Worm (Caenorhabditis elegans) whole organism, L4 larva: ENCODE results near the gene srd-38.

Experiments used
- D1046.2 ChIP-seq: fragments of 200-800 bp; sonication (Bioruptor generic); IDR thresholded peaks from 2 replicates; pipeline ENCODE4 v1.3.6; 2022; ENCODE audit warnings: missing genetic modification characterization, missing compliant biosample characterization
- F10B5.3 ChIP-seq: sonication (generic microtip); optimal IDR thresholded peaks from 2 replicates; lab custom pipeline; 2016; ENCODE audit warnings: mild to moderate bottlenecking, missing genetic modification characterization, missing compliant biosample characterization
- F26F4.8 ChIP-seq: fragments of 200-800 bp; sonication (Bioruptor generic); conservative IDR thresholded peaks from 2 replicates; pipeline ENCODE4 v1.3.6; 2022; ENCODE audit warnings: missing genetic modification characterization, missing compliant biosample characterization
- F44E2.7 ChIP-seq: fragments of 200-800 bp; sonication (Bioruptor generic); IDR thresholded peaks from 2 replicates; pipeline ENCODE4 v2.1.2; 2022; ENCODE audit warnings: missing genetic modification characterization, missing compliant biosample characterization
- F49E8.2 ChIP-seq: sonication (generic microtip); optimal IDR thresholded peaks from 2 replicates; lab custom pipeline; 2016; ENCODE audit warnings: missing compliant biosample characterization, mild to moderate bottlenecking, missing genetic modification characterization, borderline replicate concordance
- T26A8.4 ChIP-seq: fragments of 200-800 bp; sonication (Bioruptor generic); IDR thresholded peaks from 2 replicates; pipeline ENCODE4 v1.3.6; 2022; ENCODE audit warnings: missing genetic modification characterization, missing compliant biosample characterization
- Y48G9A.11 ChIP-seq: fragments of 200-800 bp; sonication (Bioruptor generic); IDR thresholded peaks from 2 replicates; pipeline ENCODE4 v1.3.6; 2022; ENCODE audit warnings: missing genetic modification reagents, missing genetic modification characterization, missing compliant biosample characterization
- ZK337.2 ChIP-seq: fragments of 200-800 bp; sonication (Bioruptor generic); IDR thresholded peaks from 2 replicates; pipeline ENCODE4 v1.3.6; 2022; ENCODE audit warnings: missing genetic modification reagents, missing genetic modification characterization, missing compliant biosample characterization
- arid-1 ChIP-seq: fragments of 200-800 bp; sonication (Bioruptor generic); conservative IDR thresholded peaks from 2 replicates; pipeline ENCODE4 v1.3.6; 2022; ENCODE audit warnings: missing genetic modification reagents, missing genetic modification characterization, missing compliant biosample characterization
- ceh-20 ChIP-seq: fragments of 200-800 bp; sonication (Bioruptor generic); IDR thresholded peaks from 2 replicates; pipeline ENCODE4 v1.3.6; 2022; ENCODE audit warnings: missing genetic modification reagents, missing genetic modification characterization, missing compliant biosample characterization
- ceh-32 ChIP-seq: sonication (generic microtip); optimal IDR thresholded peaks from 2 replicates; lab custom pipeline; 2016; ENCODE audit warnings: mild to moderate bottlenecking, missing genetic modification characterization, missing compliant biosample characterization; ENCODE audit not compliant: poor library complexity
- ceh-44 ChIP-seq: fragments of 200-800 bp; sonication (Bioruptor generic); IDR thresholded peaks from 2 replicates; pipeline ENCODE4 v1.3.6; 2022; ENCODE audit warnings: missing genetic modification reagents, missing genetic modification characterization, missing compliant biosample characterization
- ceh-62 ChIP-seq: sonication (generic microtip); optimal IDR thresholded peaks from 2 replicates; lab custom pipeline; 2017; ENCODE audit warnings: missing biosample characterization, missing genetic modification characterization
- ces-1 ChIP-seq: fragments of 150-350 bp; sonication (generic microtip); optimal IDR thresholded peaks from 4 replicates; lab custom pipeline; 2014; ENCODE audit warnings: missing biosample characterization, missing genetic modification reagents, missing genetic modification characterization
- cey-2 ChIP-seq: sonication (generic microtip); optimal IDR thresholded peaks from 3 replicates; lab custom pipeline; 2017; ENCODE audit warnings: missing genetic modification characterization, mild to moderate bottlenecking, missing compliant biosample characterization, antibody characterized with exemption, borderline replicate concordance; ENCODE audit not compliant: insufficient read depth
- daf-12 ChIP-seq: fragments of 150-350 bp; optimal IDR thresholded peaks from 2 replicates; lab custom pipeline; 2014; ENCODE audit warnings: missing biosample characterization, missing genetic modification reagents, missing genetic modification characterization
- daf-16 ChIP-seq, 3 experiments: sonication (generic microtip); optimal IDR thresholded peaks; 2 replicates each; lab custom pipeline; 2016 to 2017; ENCODE audit warnings: missing genetic modification characterization in 3 of 3, missing genetic modification reagents in 3 of 3, mild to moderate bottlenecking in 2 of 3, missing compliant biosample characterization in 2 of 3, missing biosample characterization in 1 of 3, moderate library complexity in 1 of 3
- daf-19 ChIP-seq: fragments of 200-800 bp; sonication (Bioruptor generic); conservative IDR thresholded peaks from 2 replicates; pipeline ENCODE4 v1.3.6; 2022; ENCODE audit warnings: missing genetic modification characterization, missing compliant biosample characterization
- daf-8 ChIP-seq: fragments of 200-800 bp; sonication (Bioruptor generic); IDR thresholded peaks from 2 replicates; pipeline ENCODE4 v1.3.6; 2022; ENCODE audit warnings: missing genetic modification characterization, missing compliant biosample characterization
- dmd-6 ChIP-seq: fragments of 200-800 bp; sonication (Bioruptor generic); IDR thresholded peaks from 2 replicates; pipeline ENCODE4 v1.3.6; 2022; ENCODE audit warnings: missing genetic modification reagents, missing genetic modification characterization, missing compliant biosample characterization
- dmd-8 ChIP-seq: fragments of 200-800 bp; sonication (Bioruptor generic); IDR thresholded peaks from 2 replicates; pipeline ENCODE4 v1.3.6; 2022; ENCODE audit warnings: missing genetic modification characterization, missing compliant biosample characterization
- dmd-9 ChIP-seq: fragments of 200-800 bp; sonication (Bioruptor generic); IDR thresholded peaks from 2 replicates; pipeline ENCODE4 v1.3.6; 2022; ENCODE audit warnings: missing genetic modification reagents, missing genetic modification characterization, missing compliant biosample characterization
- dpl-1 ChIP-seq: fragments of 150-350 bp; optimal IDR thresholded peaks from 2 replicates; lab custom pipeline; 2014; ENCODE audit warnings: missing biosample characterization, missing genetic modification reagents, missing genetic modification characterization
- egl-43 ChIP-seq: fragments of 200-800 bp; sonication (Bioruptor generic); IDR thresholded peaks from 2 replicates; pipeline ENCODE4 v1.3.6; 2022; ENCODE audit warnings: missing genetic modification reagents, missing genetic modification characterization, missing compliant biosample characterization
- fkh-10 ChIP-seq: fragments of 150-350 bp; optimal IDR thresholded peaks from 2 replicates; lab custom pipeline; 2014; ENCODE audit warnings: missing biosample characterization, missing genetic modification reagents, missing genetic modification characterization
- fos-1 ChIP-seq: fragments of 150-350 bp; optimal IDR thresholded peaks from 2 replicates; lab custom pipeline; 2014; ENCODE audit warnings: missing biosample characterization, missing genetic modification characterization
- hif-1 ChIP-seq, 2 experiments: sonication (generic microtip); optimal IDR thresholded peaks; 2 replicates each; lab custom pipeline; 2016 to 2017; ENCODE audit warnings: missing compliant biosample characterization in 2 of 2, missing genetic modification characterization in 2 of 2, missing genetic modification reagents in 2 of 2, missing genotype in 2 of 2, mild to moderate bottlenecking in 1 of 2
- hlh-11 ChIP-seq: fragments of 200-800 bp; sonication (Bioruptor generic); optimal IDR thresholded peaks from 2 replicates; lab custom pipeline; 2018; ENCODE audit warnings: mild to moderate bottlenecking, missing genetic modification characterization, missing compliant biosample characterization
- lim-7 ChIP-seq: fragments of 200-800 bp; sonication (Bioruptor generic); IDR thresholded peaks from 2 replicates; pipeline ENCODE4 v1.3.6; 2022; ENCODE audit warnings: missing genetic modification characterization, missing compliant biosample characterization
- lin-15B ChIP-seq: fragments of 150-350 bp; sonication (generic microtip); optimal IDR thresholded peaks from 3 replicates; lab custom pipeline; 2014; ENCODE audit warnings: missing biosample characterization, missing genetic modification characterization
- lin-38 ChIP-seq: fragments of 200-800 bp; sonication (Bioruptor generic); IDR thresholded peaks from 2 replicates; pipeline ENCODE4 v1.3.6; 2022; ENCODE audit warnings: missing genetic modification reagents, missing genetic modification characterization, missing compliant biosample characterization
- mdt-29 ChIP-seq: fragments of 200-800 bp; sonication (Bioruptor generic); IDR thresholded peaks from 2 replicates; pipeline ENCODE4 v1.3.6; 2022; ENCODE audit warnings: missing genetic modification reagents, missing genetic modification characterization, missing compliant biosample characterization
- mep-1 ChIP-seq: fragments of 150-350 bp; sonication (generic microtip); optimal IDR thresholded peaks from 3 replicates; lab custom pipeline; 2014; ENCODE audit warnings: missing biosample characterization, missing genetic modification characterization
- mes-2 ChIP-seq: sonication (generic microtip); optimal IDR thresholded peaks from 2 replicates; lab custom pipeline; 2016; ENCODE audit warnings: missing genotype, mild to moderate bottlenecking, missing genetic modification characterization, missing compliant biosample characterization; ENCODE audit not compliant: poor library complexity, severe bottlenecking
- mxl-3 ChIP-seq: fragments of 200-800 bp; sonication (Bioruptor generic); optimal IDR thresholded peaks from 2 replicates; lab custom pipeline; 2018; ENCODE audit warnings: mild to moderate bottlenecking, missing genetic modification characterization, missing compliant biosample characterization
- nhr-102 ChIP-seq: sonication (generic microtip); optimal IDR thresholded peaks from 2 replicates; lab custom pipeline; 2016; ENCODE audit warnings: mild to moderate bottlenecking, missing genetic modification characterization, moderate library complexity, missing compliant biosample characterization
- nhr-11 ChIP-seq: fragments of 150-350 bp; optimal IDR thresholded peaks from 2 replicates; lab custom pipeline; 2014; ENCODE audit warnings: missing biosample characterization, missing genetic modification characterization
- nhr-25 ChIP-seq: sonication (generic microtip); optimal IDR thresholded peaks from 2 replicates; lab custom pipeline; 2017; ENCODE audit warnings: missing genetic modification characterization, mild to moderate bottlenecking, missing compliant biosample characterization, antibody characterized with exemption, moderate library complexity, borderline replicate concordance; ENCODE audit not compliant: insufficient read depth
- nhr-28 ChIP-seq: fragments of 150-350 bp; optimal IDR thresholded peaks from 2 replicates; lab custom pipeline; 2014; ENCODE audit warnings: missing biosample characterization, missing genetic modification characterization
- nhr-41 ChIP-seq: fragments of 200-800 bp; sonication (Bioruptor generic); IDR thresholded peaks from 2 replicates; pipeline ENCODE4 v1.3.6; 2022; ENCODE audit warnings: missing genetic modification reagents, missing genetic modification characterization, missing compliant biosample characterization
- nhr-48 ChIP-seq: sonication (generic microtip); optimal IDR thresholded peaks from 2 replicates; lab custom pipeline; 2016; ENCODE audit warnings: mild to moderate bottlenecking, missing genetic modification characterization, missing compliant biosample characterization
- saeg-2 ChIP-seq: fragments of 200-800 bp; sonication (Bioruptor generic); IDR thresholded peaks from 2 replicates; pipeline ENCODE4 v1.3.6; 2022; ENCODE audit warnings: missing genetic modification reagents, missing genetic modification characterization, missing compliant biosample characterization
- snpc-4 ChIP-seq: fragments of 150-350 bp; optimal IDR thresholded peaks from 2 replicates; lab custom pipeline; 2014; ENCODE audit warnings: missing biosample characterization, missing genetic modification characterization
- spr-1 ChIP-seq: sonication (generic microtip); optimal IDR thresholded peaks from 2 replicates; lab custom pipeline; 2016; ENCODE audit warnings: mild to moderate bottlenecking, missing genetic modification characterization, missing compliant biosample characterization
- tra-1 ChIP-seq: fragments of 200-800 bp; sonication (Bioruptor generic); IDR thresholded peaks from 2 replicates; pipeline ENCODE4 v1.3.6; 2022; ENCODE audit warnings: missing genetic modification reagents, missing genetic modification characterization, missing compliant biosample characterization
- zfp-3 ChIP-seq: fragments of 200-800 bp; sonication (Bioruptor generic); conservative IDR thresholded peaks from 2 replicates; pipeline ENCODE4 v1.3.6; 2022; ENCODE audit warnings: missing genetic modification reagents, missing genetic modification characterization, missing compliant biosample characterization
- zip-2 ChIP-seq: fragments of 150-350 bp; optimal IDR thresholded peaks from 2 replicates; lab custom pipeline; 2014; ENCODE audit warnings: missing biosample characterization, missing genetic modification characterization

srd-38 gene

DNA sequence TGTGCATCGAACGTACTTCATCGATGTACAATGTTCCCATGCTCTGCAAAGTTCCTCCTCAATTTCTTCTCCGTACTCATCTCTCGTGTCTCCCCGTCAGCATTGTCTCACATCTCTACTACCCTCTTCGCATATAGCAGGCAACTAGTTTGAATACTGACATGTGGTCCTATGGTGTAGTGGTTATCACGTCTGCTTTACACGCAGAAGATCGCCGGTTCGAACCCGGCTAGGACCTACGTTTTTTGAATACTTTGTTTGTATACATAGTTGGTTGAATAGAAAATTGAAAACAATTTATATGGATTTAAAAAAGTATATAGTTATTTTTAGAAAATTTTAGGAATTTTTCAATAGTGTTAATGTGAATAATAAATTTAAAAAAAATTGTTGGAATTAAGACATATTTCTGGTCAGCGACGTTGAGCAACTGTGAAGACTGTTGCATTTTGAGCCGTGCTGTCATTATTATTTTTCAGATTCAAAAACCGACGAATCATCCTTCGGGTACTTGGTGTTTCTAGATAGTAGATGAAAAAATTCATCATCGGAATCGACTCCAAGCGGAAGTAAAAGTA lies 15.4 kb downstream of the srd-38 start (continued):
- TF ChIP-seq mdt-29 (GFP tag; lab: Robert Waterston, UW): peak; percentile 90
- TF ChIP-seq T26A8.4 (GFP tag; lab: Robert Waterston, UW): no peak
- TF ChIP-seq lin-38: no peak
- TF ChIP-seq ceh-62: no peak
- TF ChIP-seq ces-1 (GFP tag; lab: Kevin White, UChicago): peak; percentile 23
- TF ChIP-seq Y48G9A.11 (GFP tag; lab: Robert Waterston, UW): peak; percentile 73
- peak; percentile 57 for TF ChIP-seq nhr-28 (tag; lab: Kevin White, UChicago)
- peak; percentile 31 for TF ChIP-seq fkh-10
- peak; percentile 20 for TF ChIP-seq cey-2 (tag; lab: Kevin White, UChicago)
- TF ChIP-seq spr-1 (tag; lab: Kevin White, UChicago): peak; percentile 79
- TF ChIP-seq, all 104 proteins: peak for 71

ce11 chrX:13307852-13308251 lies 16.2 kb downstream of the srd-38 start:
- TF ChIP-seq fkh-10 (no peak), zfp-3 (GFP tag; lab: Robert Waterston, UW) (no peak), fos-1 (no peak), hif-1 (tag; optimal IDR thresholded peaks at IDR 0.05; lab: Kevin White, UChicago) (no peak), daf-16 (GFP tag; optimal IDR thresholded peaks at IDR 0.05; lab: Kevin White, UChicago) (no peak), daf-16 (tag; optimal IDR thresholded peaks at IDR 0.05; lab: Kevin White, UChicago) (no peak), F26F4.8 (GFP tag; lab: Robert Waterston, UW) (no peak), F10B5.3 (no peak), lin-15B (tag; lab: Kevin White, UChicago) (no peak), nhr-48 (tag; lab: Kevin White, UChicago) (peak; percentile 40), F49E8.2 (no peak), daf-19 (no peak), arid-1 (GFP tag; lab: Robert Waterston, UW) (no peak), hlh-11 (tag; lab: Kevin White, UChicago) (no peak), dpl-1 (GFP tag; lab: Kevin White, UChicago) (no peak), egl-43 (no peak; the same call in 1 of the 2 replicates), zip-2 (tag; lab: Kevin White, UChicago) (no peak), daf-12 (no peak), tra-1 (no peak), ceh-44 (GFP tag; lab: Robert Waterston, UW) (no peak), mdt-29 (GFP tag; lab: Robert Waterston, UW) (no peak), ceh-32 (no peak), dmd-9 (GFP tag; lab: Robert Waterston, UW) (no peak), mes-2 (tag; lab: Kevin White, UChicago) (peak; percentile 41), daf-8 (GFP tag; lab: Robert Waterston, UW) (no peak), ceh-62 (no peak), nhr-25 (no peak), snpc-4 (tag; lab: Kevin White, UChicago) (no peak), F44E2.7 (GFP tag; lab: Robert Waterston, UW) (no peak), lim-7 (GFP tag; lab: Robert Waterston, UW) (peak; percentile 74), dmd-8 (GFP tag; lab: Robert Waterston, UW) (no peak), dmd-6 (GFP tag; lab: Robert Waterston, UW) (no peak), nhr-41 (no peak), D1046.2 (GFP tag; lab: Robert Waterston, UW) (no peak), nhr-102 (tag; lab: Kevin White, UChicago) (peak; percentile 10), saeg-2 (GFP tag; lab: Robert Waterston, UW) (no peak), T26A8.4 (GFP tag; lab: Robert Waterston, UW) (0 out of 2 replicates have a peak, but pooled peaks have one; percentile 11), mep-1 (tag; lab: Kevin White, UChicago) (no peak), mxl-3 (GFP tag; lab: Kevin White, UChicago) (peak; percentile 6), nhr-11 (tag; lab: Kevin White, UChicago) (no peak), ZK337.2 (GFP tag; lab: Robert Waterston, UW) (no peak), ceh-20 (GFP tag; lab: Robert Waterston, UW) (no peak)
